Worm (Caenorhabditis elegans): ENCODE results near the gene M163.11.
A peak's percentile ranks its signal among the peaks of the same experiment; 100 is the strongest.

M163.11 gene

DNA sequence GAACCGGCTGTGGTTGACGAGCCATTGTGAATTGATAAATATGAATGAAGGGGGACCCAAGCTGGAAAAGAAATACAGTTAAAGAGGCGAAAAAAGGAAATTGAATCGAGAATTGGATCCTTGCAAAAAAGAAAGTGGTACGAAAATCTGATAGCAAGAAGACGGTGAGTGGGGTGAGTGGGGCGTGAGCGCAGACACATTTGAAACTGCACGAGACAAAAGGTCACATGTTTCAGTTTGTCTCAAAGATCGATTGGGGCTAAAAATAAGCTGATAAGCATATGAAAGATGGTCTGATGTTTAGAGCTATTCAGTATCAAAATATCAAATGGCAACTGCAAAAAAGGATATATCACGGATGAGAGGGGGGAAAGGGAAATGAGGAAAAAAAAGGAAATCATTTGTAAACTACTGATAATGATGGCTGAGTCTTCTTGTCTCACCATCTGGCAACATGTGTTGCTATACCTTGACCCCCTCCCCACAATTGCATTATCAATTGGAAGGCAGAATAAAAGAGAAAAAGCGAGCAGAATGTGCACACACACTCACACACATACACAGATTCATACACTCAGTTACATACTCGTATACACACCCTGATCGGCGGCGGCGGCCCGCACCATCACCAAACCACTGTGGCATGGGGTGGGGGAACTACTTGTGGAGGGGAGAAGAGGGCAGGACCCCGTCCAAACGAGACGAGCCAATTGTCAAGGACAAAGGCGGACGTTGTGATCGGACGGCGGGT lies 24.8 kb downstream of the M163.11 start, which contains the start of gene M163.1 (continued):
- TF ChIP-seq grh-1 (GFP tag; IDR thresholded peaks at IDR 0.05) (0 out of 2 replicates have a peak, but pooled peaks have one; percentile 13), lin-39 (tag; optimal IDR thresholded peaks at IDR 0.05) (no peak), elt-2 (tag; optimal IDR thresholded peaks at IDR 0.05) (peak; percentile 31), ceh-63 (GFP tag; optimal IDR thresholded peaks at IDR 0.05) (no peak), unc-130 (tag; optimal IDR thresholded peaks at IDR 0.05) (peak; percentile 3), dpl-1 (GFP tag; optimal IDR thresholded peaks at IDR 0.05) (no peak), zag-1 (tag; optimal IDR thresholded peaks at IDR 0.05) (no peak)

DNA sequence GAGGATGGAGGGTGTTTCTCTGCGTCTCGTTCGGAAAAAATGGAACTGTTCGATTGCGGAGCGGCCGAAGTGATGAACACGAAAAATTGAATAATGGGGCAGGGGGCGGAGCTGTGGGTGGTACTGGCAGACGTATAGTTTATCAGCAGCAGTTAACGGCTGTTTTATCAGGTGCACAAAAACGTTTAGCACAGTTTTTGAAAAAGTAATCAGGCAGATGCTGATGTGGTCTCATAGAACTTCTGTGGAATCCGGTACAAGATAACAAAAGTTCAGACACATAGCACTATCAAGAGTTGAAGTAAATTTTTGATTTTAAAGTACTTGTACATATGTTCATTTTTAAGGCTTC lies 25.3 kb downstream of the M163.11 start:
- TF ChIP-seq irx-1 (tag; optimal IDR thresholded peaks at IDR 0.05) = no peak
- TF ChIP-seq elt-2 (tag; optimal IDR thresholded peaks at IDR 0.05) = peak; percentile 30

DNA sequence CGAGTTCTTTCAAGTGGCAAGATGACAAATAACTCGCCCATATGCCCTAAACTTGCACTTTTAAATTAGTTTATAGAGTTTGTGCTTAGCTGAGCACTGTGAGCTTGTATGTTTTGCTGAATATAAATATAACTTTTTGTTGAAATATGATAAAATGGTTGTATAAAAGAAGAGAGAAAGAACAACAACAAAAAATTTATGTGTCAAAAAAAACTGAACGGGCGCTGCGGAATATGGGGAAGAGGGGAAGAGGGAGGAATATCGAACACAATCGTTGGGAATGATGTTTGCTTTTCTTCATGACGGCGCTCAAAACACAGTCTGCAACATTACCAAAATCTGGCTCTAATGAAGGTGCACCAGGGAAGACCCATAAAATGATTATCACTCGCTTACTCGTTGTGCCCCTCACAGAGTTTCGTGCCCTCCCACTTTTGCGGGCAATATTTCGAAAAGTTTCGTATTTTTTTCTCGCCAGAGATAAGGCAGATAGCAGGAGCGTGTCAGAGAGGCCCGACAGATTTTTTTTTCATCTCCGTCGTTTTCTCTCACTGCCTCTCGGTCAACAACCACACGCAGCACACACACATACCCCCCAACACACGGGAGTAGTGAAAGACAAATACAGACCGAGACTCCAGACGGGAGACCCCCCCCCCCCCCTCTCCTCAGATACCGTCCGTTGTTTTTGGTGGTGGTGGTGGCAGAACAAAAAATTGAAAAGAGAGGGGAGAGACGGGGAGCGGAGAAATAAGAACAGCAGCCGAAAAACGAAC lies 26.6 kb downstream of the M163.11 start:
- TF ChIP-seq tlp-1 (tag; optimal IDR thresholded peaks at IDR 0.05) = no peak
- no peak for TF ChIP-seq fkh-10 (GFP tag; optimal IDR thresholded peaks at IDR 0.05)
- TF ChIP-seq aha-1 (tag; optimal IDR thresholded peaks at IDR 0.05) = no peak
- peak; percentile 71 for TF ChIP-seq snu-23 (GFP tag; optimal IDR thresholded peaks at IDR 0.05)
- no peak for TF ChIP-seq egl-13 (tag; optimal IDR thresholded peaks at IDR 0.05)
- no peak for TF ChIP-seq lin-39 (tag; optimal IDR thresholded peaks at IDR 0.05)
- no peak for TF ChIP-seq mef-2 (tag; optimal IDR thresholded peaks at IDR 0.05)
- TF ChIP-seq unc-62 (GFP tag; optimal IDR thresholded peaks at IDR 0.05) = no peak
- no peak for TF ChIP-seq fos-1 (tag; optimal IDR thresholded peaks at IDR 0.05)
- TF ChIP-seq alr-1 (tag; optimal IDR thresholded peaks at IDR 0.05; ENCODE audit: borderline replicate concordance) = no peak
- peak; percentile 83 for TF ChIP-seq rnt-1 (tag; optimal IDR thresholded peaks at IDR 0.05)
- TF ChIP-seq nhr-12 (tag; optimal IDR thresholded peaks at IDR 0.05) = no peak
- peak; percentile 57 for TF ChIP-seq swsn-7 (tag; optimal IDR thresholded peaks at IDR 0.05)
- no peak for TF ChIP-seq lin-13 (GFP tag; optimal IDR thresholded peaks at IDR 0.05)
- TF ChIP-seq ceh-82 (tag; optimal IDR thresholded peaks at IDR 0.05) = peak in 2 of 3 experiments; percentile 22 to 28
- TF ChIP-seq blmp-1 (tag; optimal IDR thresholded peaks at IDR 0.05) = no peak
- TF ChIP-seq hlh-17 (GFP tag; optimal IDR thresholded peaks at IDR 0.05; ENCODE audit: borderline replicate concordance) = no peak
- TF ChIP-seq Y116A8C.19 (tag; optimal IDR thresholded peaks at IDR 0.05; ENCODE audit: borderline replicate concordance) = no peak
- TF ChIP-seq nhr-84 (tag; optimal IDR thresholded peaks at IDR 0.05) = no peak
- peak; percentile 7 for TF ChIP-seq jun-1 (tag; optimal IDR thresholded peaks at IDR 0.05)
- TF ChIP-seq elt-2 (tag; optimal IDR thresholded peaks at IDR 0.05) = peak; percentile 91
- peak; percentile 15 for TF ChIP-seq pag-3 (tag; optimal IDR thresholded peaks at IDR 0.05; ENCODE audit: borderline replicate concordance, insufficient read depth)
- TF ChIP-seq nhr-47 (tag; optimal IDR thresholded peaks at IDR 0.05) = peak; percentile 39
- TF ChIP-seq zag-1 (tag; optimal IDR thresholded peaks at IDR 0.05) = no peak
- peak; percentile 96 for TF ChIP-seq nhr-85 (tag)
- TF ChIP-seq unc-98 (GFP tag; IDR thresholded peaks at IDR 0.05) = no peak; the same call in 1 of the 2 replicates
- no peak for TF ChIP-seq ztf-11 (tag; optimal IDR thresholded peaks at IDR 0.05)
- peak; percentile 30 to 51 for TF ChIP-seq egl-27 (tag; optimal IDR thresholded peaks at IDR 0.05)
- peak; percentile 73 for TF ChIP-seq nhr-19 (GFP tag; conservative IDR thresholded peaks at IDR 0.05)
- TF ChIP-seq hpl-2 (GFP tag; optimal IDR thresholded peaks at IDR 0.05) = no peak
- no peak for TF ChIP-seq ets-5 (GFP tag; IDR thresholded peaks at IDR 0.05)
- no peak for TF ChIP-seq lir-3 (tag; optimal IDR thresholded peaks at IDR 0.05; ENCODE audit: poor library complexity)
- peak; percentile 57 for TF ChIP-seq pqm-1 (tag; optimal IDR thresholded peaks at IDR 0.05)
- no peak for TF ChIP-seq unc-30 (tag; optimal IDR thresholded peaks at IDR 0.05)
- TF ChIP-seq nhr-90 (tag; optimal IDR thresholded peaks at IDR 0.05; ENCODE audit: poor library complexity) = peak; percentile 52
- TF ChIP-seq efl-1 (optimal IDR thresholded peaks at IDR 0.05) = peak in 1 of 2 experiments; percentile 10
- TF ChIP-seq efl-1 (GFP tag; optimal IDR thresholded peaks at IDR 0.05 in 1 of 2) = peak in 1 of 2 experiments; percentile 93
- no peak for TF ChIP-seq dsc-1 (tag; optimal IDR thresholded peaks at IDR 0.05)
- TF ChIP-seq C34B4.2 (tag; optimal IDR thresholded peaks at IDR 0.05) = no peak
- TF ChIP-seq fkh-4 (tag; optimal IDR thresholded peaks at IDR 0.05; ENCODE audit: borderline replicate concordance) = no peak
